Fruit fly (Drosophila melanogaster): ENCODE measurements around the gene Flad2.
A peak's percentile ranks its signal among the peaks of the same experiment; 100 is the strongest.

Gene Flad2

dm6 chr2L:13378488-13378964 lies 33.8 kb upstream of the Flad2 start, which contains the start of the genes CG9302 and beta'COP (continued):
- TF ChIP-seq CG3032 (tag; optimal IDR thresholded peaks at IDR 0.05): peak; percentile 78
- TF ChIP-seq cyc (GFP tag; optimal IDR thresholded peaks at IDR 0.05): peak; percentile 46
- TF ChIP-seq achi (GFP tag; optimal IDR thresholded peaks at IDR 0.05): peak; percentile 80
- TF ChIP-seq CG6792 (GFP tag; optimal IDR thresholded peaks at IDR 0.05): peak; percentile 45
- TF ChIP-seq OdsH (GFP tag; optimal IDR thresholded peaks at IDR 0.05): peak; percentile 74
- TF ChIP-seq CG4318 (GFP tag; optimal IDR thresholded peaks at IDR 0.05): no peak
- peak; percentile 47 for TF ChIP-seq Gug (GFP tag; IDR thresholded peaks at IDR 0.05)
- TF ChIP-seq fd85E (GFP tag; optimal IDR thresholded peaks at IDR 0.05): no peak
- TF ChIP-seq CG8319 (GFP tag; optimal IDR thresholded peaks at IDR 0.05): no peak
- peak; percentile 71 for TF ChIP-seq lz (GFP tag; optimal IDR thresholded peaks at IDR 0.05)
- TF ChIP-seq CG11762 (GFP tag; optimal IDR thresholded peaks at IDR 0.05; ENCODE audit: insufficient read depth): peak; percentile 32
- no peak for TF ChIP-seq salr (GFP tag; optimal IDR thresholded peaks at IDR 0.05)
- no peak for TF ChIP-seq Sox102F (GFP tag; optimal IDR thresholded peaks at IDR 0.05)
- no peak for TF ChIP-seq Met (GFP tag; optimal IDR thresholded peaks at IDR 0.05)
- no peak for TF ChIP-seq dac (GFP tag; optimal IDR thresholded peaks at IDR 0.05)

dm6 chr2L:13382351-13383029 lies 29.8 kb upstream of the Flad2 start, which contains the start of gene loqs:
Gene loqs, plus strand, starts transcription at chr2L:13382652.
- TF ChIP-seq CG6808 (GFP tag; optimal IDR thresholded peaks at IDR 0.05) (no peak), CG10631 (GFP tag; optimal IDR thresholded peaks at IDR 0.05) (peak; percentile 3), Sox102F (GFP tag; optimal IDR thresholded peaks at IDR 0.05) (no peak), acj6 (GFP tag; optimal IDR thresholded peaks at IDR 0.05) (peak; percentile 3), esn (GFP tag; optimal IDR thresholded peaks at IDR 0.05) (peak; percentile 23), CG9139 (GFP tag; optimal IDR thresholded peaks at IDR 0.05) (no peak), topi (GFP tag; optimal IDR thresholded peaks at IDR 0.05) (no peak), fd59A (GFP tag; optimal IDR thresholded peaks at IDR 0.05) (no peak)

- TF ChIP-seq CG10631 (GFP tag; optimal IDR thresholded peaks at IDR 0.05) (peak; percentile 97), CG7368 (GFP tag; optimal IDR thresholded peaks at IDR 0.05) (peak; percentile 90), salr (GFP tag; optimal IDR thresholded peaks at IDR 0.05) (peak; percentile 88 to 92), Hr39 (GFP tag; optimal IDR thresholded peaks at IDR 0.05) (peak; percentile 95), CG31627 (GFP tag; optimal IDR thresholded peaks at IDR 0.05) (peak; percentile 96), CG3032 (tag; optimal IDR thresholded peaks at IDR 0.05) (peak; percentile 94), acj6 (GFP tag; optimal IDR thresholded peaks at IDR 0.05) (peak; percentile 97), CG1621 (tag; optimal IDR thresholded peaks at IDR 0.05) (peak; percentile 86), net (GFP tag; optimal IDR thresholded peaks at IDR 0.05) (peak; percentile 93), lz (GFP tag; optimal IDR thresholded peaks at IDR 0.05) (peak; percentile 96), CG9139 (GFP tag; optimal IDR thresholded peaks at IDR 0.05) (no peak), fd59A (GFP tag; optimal IDR thresholded peaks at IDR 0.05) (peak; percentile 84), dsx (GFP tag; optimal IDR thresholded peaks at IDR 0.05; ENCODE audit: poor library complexity, severe bottlenecking) (peak; percentile 88), CG6792 (GFP tag; optimal IDR thresholded peaks at IDR 0.05) (peak; percentile 93), CG8119 (GFP tag; IDR thresholded peaks at IDR 0.05) (peak; percentile 86), CG6163 (GFP tag; IDR thresholded peaks at IDR 0.05) (peak; percentile 96), Lpt (GFP tag; optimal IDR thresholded peaks at IDR 0.05) (peak; percentile 90), CG6808 (GFP tag; optimal IDR thresholded peaks at IDR 0.05) (peak; percentile 80), Eip78C (GFP tag) (peak; percentile 98), CG6276 (GFP tag; optimal IDR thresholded peaks at IDR 0.05) (no peak), cyc (GFP tag; optimal IDR thresholded peaks at IDR 0.05) (peak; percentile 95), CG8319 (GFP tag; optimal IDR thresholded peaks at IDR 0.05) (peak; percentile 90), pdm3 (GFP tag; optimal IDR thresholded peaks at IDR 0.05) (peak; percentile 95), ss (GFP tag; optimal IDR thresholded peaks at IDR 0.05) (peak in 1 of 2 experiments; percentile 89), spab (GFP tag; optimal IDR thresholded peaks at IDR 0.05) (no peak), Eip75B (GFP tag; optimal IDR thresholded peaks at IDR 0.05) (peak; percentile 93), fkh (GFP tag; optimal IDR thresholded peaks at IDR 0.05) (peak; percentile 95), CG10669 (GFP tag; optimal IDR thresholded peaks at IDR 0.05) (peak; percentile 93), eg (GFP tag; IDR thresholded peaks at IDR 0.05) (peak; percentile 96), CG34406 (GFP tag; optimal IDR thresholded peaks at IDR 0.05) (peak; percentile 96), CG8632 (GFP tag; optimal IDR thresholded peaks at IDR 0.05) (peak; percentile 95), Ets96B (tag; optimal IDR thresholded peaks at IDR 0.05) (peak; percentile 94), Blimp-1 (GFP tag; optimal IDR thresholded peaks at IDR 0.05) (peak; percentile 78), topi (GFP tag; optimal IDR thresholded peaks at IDR 0.05) (peak; percentile 95), achi (GFP tag; optimal IDR thresholded peaks at IDR 0.05) (peak; percentile 96)
These were observed 25.1 kb upstream of the Flad2 start, which contains the start of the genes Ing5 and CG7099 for dm6 chr2L:13387255-13387654. Gene Ing5, minus strand, starts transcription at chr2L:13387312. Gene CG7099, plus strand, starts transcription at chr2L:13387571.
